Fruit fly (Drosophila melanogaster) S2 (cell line): ENCODE measurements around the gene Ance-2.

Experiments
- CG8478 ChIP-seq: fragments of >200 bp; optimal IDR thresholded peaks from 2 replicates; lab custom pipeline; 2018
- CTCF ChIP-seq, 2 experiments: fragments of >200 bp; optimal IDR thresholded peaks; 2 replicates each; lab custom pipeline; 2018

dm6 chr2L:13869400-13869799 lies 39.7 kb upstream of the Ance-2 start:
- no peak for TF ChIP-seq CG8478 (lab: Kevin White, UChicago)
- TF ChIP-seq CTCF (optimal IDR thresholded peaks at IDR 0.05; lab: Kevin White, UChicago), result no peak
